Worm (Caenorhabditis elegans) whole organism, late embryonic: ENCODE measurements around the gene F13H10.6.
A peak's percentile ranks its signal among the peaks of the same experiment; 100 is the strongest.

Source experiments
- C08G9.2 ChIP-seq: sonication (generic microtip); optimal IDR thresholded peaks from 2 replicates; lab custom pipeline; 2016; ENCODE audit warnings: mild to moderate bottlenecking, missing genetic modification characterization, moderate library complexity, missing compliant biosample characterization
- Y22D7AL.16 ChIP-seq: sonication (generic microtip); optimal IDR thresholded peaks from 2 replicates; lab custom pipeline; 2016; ENCODE audit warnings: missing genetic modification characterization, missing compliant biosample characterization
- ahr-1 ChIP-seq: sonication (generic microtip); optimal IDR thresholded peaks from 2 replicates; lab custom pipeline; 2016; ENCODE audit warnings: missing genetic modification characterization, missing compliant biosample characterization
- ceh-14 ChIP-seq: sonication (generic microtip); optimal IDR thresholded peaks from 2 replicates; lab custom pipeline; 2016; ENCODE audit warnings: missing genotype, missing genetic modification characterization, missing compliant biosample characterization
- ceh-19 ChIP-seq: fragments of 200-800 bp; sonication (Bioruptor generic); optimal IDR thresholded peaks from 2 replicates; lab custom pipeline; 2018; ENCODE audit warnings: mild to moderate bottlenecking, missing genetic modification characterization, missing compliant biosample characterization
- ceh-2 ChIP-seq: sonication (generic microtip); optimal IDR thresholded peaks from 2 replicates; lab custom pipeline; 2016; ENCODE audit warnings: missing genotype, missing genetic modification characterization, missing compliant biosample characterization
- ceh-22 ChIP-seq: sonication (generic microtip); optimal IDR thresholded peaks from 2 replicates; lab custom pipeline; 2017; ENCODE audit warnings: missing biosample characterization, missing genetic modification characterization
- ceh-24 ChIP-seq: sonication (generic microtip); optimal IDR thresholded peaks from 2 replicates; lab custom pipeline; 2016; ENCODE audit warnings: mild to moderate bottlenecking, missing genetic modification characterization, missing compliant biosample characterization
- ceh-30 ChIP-seq: fragments of 150-350 bp; optimal IDR thresholded peaks from 2 replicates; lab custom pipeline; 2014; ENCODE audit warnings: missing biosample characterization, missing genetic modification characterization
- ceh-31 ChIP-seq: sonication (generic microtip); optimal IDR thresholded peaks from 2 replicates; lab custom pipeline; 2016; ENCODE audit warnings: missing genetic modification characterization, missing compliant biosample characterization
- ceh-48 ChIP-seq: sonication (generic microtip); optimal IDR thresholded peaks from 2 replicates; lab custom pipeline; 2016; ENCODE audit warnings: missing genetic modification characterization, inconsistent platforms, missing compliant biosample characterization
- ceh-6 ChIP-seq: fragments of 200-800 bp; sonication (Bioruptor generic); optimal IDR thresholded peaks from 2 replicates; lab custom pipeline; 2018; ENCODE audit warnings: mild to moderate bottlenecking, missing genetic modification characterization, missing compliant biosample characterization
- ceh-9 ChIP-seq: sonication (generic microtip); optimal IDR thresholded peaks from 2 replicates; lab custom pipeline; 2016; ENCODE audit warnings: mild to moderate bottlenecking, missing genetic modification characterization, inconsistent platforms, missing compliant biosample characterization
- che-1 ChIP-seq: sonication (generic microtip); optimal IDR thresholded peaks from 2 replicates; lab custom pipeline; 2016; ENCODE audit warnings: mild to moderate bottlenecking, missing genetic modification characterization, missing compliant biosample characterization
- dve-1 ChIP-seq: sonication (generic microtip); optimal IDR thresholded peaks from 2 replicates; lab custom pipeline; 2017; ENCODE audit warnings: antibody characterized with exemption, mild to moderate bottlenecking, missing genetic modification characterization, missing compliant biosample characterization
- elt-2 ChIP-seq: sonication (generic microtip); optimal IDR thresholded peaks from 2 replicates; lab custom pipeline; 2016; ENCODE audit warnings: missing genetic modification reagents, missing genetic modification characterization, missing compliant biosample characterization
- elt-4 ChIP-seq: sonication (generic microtip); optimal IDR thresholded peaks from 2 replicates; lab custom pipeline; 2016; ENCODE audit warnings: missing genetic modification characterization, missing compliant biosample characterization
- ets-4 ChIP-seq: sonication (generic microtip); optimal IDR thresholded peaks from 2 replicates; lab custom pipeline; 2016; ENCODE audit warnings: missing genetic modification characterization, missing compliant biosample characterization
- eyg-1 ChIP-seq: sonication (generic microtip); optimal IDR thresholded peaks from 2 replicates; lab custom pipeline; 2016; ENCODE audit warnings: missing genotype, missing genetic modification characterization, missing compliant biosample characterization
- fkh-10 ChIP-seq: fragments of 150-350 bp; optimal IDR thresholded peaks from 2 replicates; lab custom pipeline; 2014; ENCODE audit warnings: missing biosample characterization, missing genetic modification reagents, missing genetic modification characterization
- fkh-6 ChIP-seq: sonication (generic microtip); optimal IDR thresholded peaks from 2 replicates; lab custom pipeline; 2016; ENCODE audit warnings: missing genetic modification characterization, missing compliant biosample characterization
- hlh-13 ChIP-seq: fragments of 200-800 bp; sonication (Bioruptor generic); optimal IDR thresholded peaks from 2 replicates; lab custom pipeline; 2018; ENCODE audit warnings: mild to moderate bottlenecking, missing genetic modification characterization, missing compliant biosample characterization
- hlh-15 ChIP-seq: sonication (generic microtip); optimal IDR thresholded peaks from 2 replicates; lab custom pipeline; 2016; ENCODE audit warnings: missing genetic modification characterization, missing compliant biosample characterization
- hlh-30 ChIP-seq: sonication (generic microtip); optimal IDR thresholded peaks from 2 replicates; lab custom pipeline; 2017; ENCODE audit warnings: antibody characterized with exemption, missing genetic modification characterization, missing compliant biosample characterization; ENCODE audit not compliant: insufficient read depth
- hlh-6 ChIP-seq: sonication (generic microtip); optimal IDR thresholded peaks from 2 replicates; lab custom pipeline; 2016; ENCODE audit warnings: missing genotype, missing genetic modification characterization, missing compliant biosample characterization
- hlh-8 ChIP-seq: sonication (generic microtip); optimal IDR thresholded peaks from 2 replicates; lab custom pipeline; 2016; ENCODE audit warnings: missing genotype, missing genetic modification characterization, missing compliant biosample characterization
- lin-11 ChIP-seq: fragments of 200-800 bp; sonication (Bioruptor generic); optimal IDR thresholded peaks from 2 replicates; lab custom pipeline; 2018; ENCODE audit warnings: mild to moderate bottlenecking, missing genetic modification characterization, missing compliant biosample characterization
- odd-2 ChIP-seq: sonication (generic microtip); optimal IDR thresholded peaks from 2 replicates; lab custom pipeline; 2017; ENCODE audit warnings: antibody characterized with exemption, mild to moderate bottlenecking, missing genetic modification characterization, missing compliant biosample characterization
- pag-3 ChIP-seq: sonication (generic microtip); optimal IDR thresholded peaks from 2 replicates; lab custom pipeline; 2016; ENCODE audit warnings: missing compliant biosample characterization, missing genetic modification characterization, borderline replicate concordance
- pat-9 ChIP-seq: fragments of 200-800 bp; sonication (Bioruptor generic); optimal IDR thresholded peaks from 2 replicates; lab custom pipeline; 2018; ENCODE audit warnings: mild to moderate bottlenecking, missing genetic modification characterization, moderate library complexity, missing compliant biosample characterization
- pax-1 ChIP-seq: fragments of 150-350 bp; optimal IDR thresholded peaks from 2 replicates; lab custom pipeline; 2014; ENCODE audit warnings: missing biosample characterization, missing genetic modification characterization
- pha-2 ChIP-seq: sonication (generic microtip); optimal IDR thresholded peaks from 2 replicates; lab custom pipeline; 2017; ENCODE audit warnings: mild to moderate bottlenecking, missing genetic modification characterization, missing compliant biosample characterization
- pha-4 ChIP-seq: fragments of 150-350 bp; optimal IDR thresholded peaks from 2 replicates; lab custom pipeline; 2018; ENCODE audit warnings: missing biosample characterization, missing genetic modification reagents, missing genetic modification characterization
- pqm-1 ChIP-seq: sonication (generic microtip); optimal IDR thresholded peaks from 2 replicates; lab custom pipeline; 2016; ENCODE audit warnings: missing genetic modification characterization, missing compliant biosample characterization
- pros-1 ChIP-seq: fragments of 150-350 bp; optimal IDR thresholded peaks from 2 replicates; lab custom pipeline; 2014; ENCODE audit warnings: missing biosample characterization, missing genetic modification reagents, missing genetic modification characterization
- sdc-2 ChIP-seq: sonication (generic microtip); optimal IDR thresholded peaks from 2 replicates; lab custom pipeline; 2016; ENCODE audit warnings: missing genotype, missing genetic modification characterization, missing compliant biosample characterization
- sox-4 ChIP-seq: sonication (generic microtip); optimal IDR thresholded peaks from 2 replicates; lab custom pipeline; 2017; ENCODE audit warnings: mild to moderate bottlenecking, missing genetic modification characterization, inconsistent platforms, missing compliant biosample characterization
- tbx-2 ChIP-seq: sonication (generic microtip); optimal IDR thresholded peaks from 2 replicates; lab custom pipeline; 2016; ENCODE audit warnings: missing genetic modification characterization, missing compliant biosample characterization
- tbx-7 ChIP-seq: sonication (generic microtip); optimal IDR thresholded peaks from 2 replicates; lab custom pipeline; 2016; ENCODE audit warnings: missing genotype, missing genetic modification characterization, missing compliant biosample characterization
- ttx-3 ChIP-seq: sonication (generic microtip); optimal IDR thresholded peaks from 2 replicates; lab custom pipeline; 2016; ENCODE audit warnings: missing genetic modification reagents, missing genetic modification characterization, missing compliant biosample characterization
- unc-86 ChIP-seq: sonication (generic microtip); optimal IDR thresholded peaks from 2 replicates; lab custom pipeline; 2016; ENCODE audit warnings: missing genetic modification characterization, missing compliant biosample characterization
- zip-5 ChIP-seq: sonication (generic microtip); optimal IDR thresholded peaks from 2 replicates; lab custom pipeline; 2016; ENCODE audit warnings: missing genetic modification characterization, missing compliant biosample characterization
- ztf-16 ChIP-seq: sonication (generic microtip); optimal IDR thresholded peaks from 2 replicates; lab custom pipeline; 2017; ENCODE audit warnings: missing genetic modification characterization, missing compliant biosample characterization

F13H10.6 gene

DNA sequence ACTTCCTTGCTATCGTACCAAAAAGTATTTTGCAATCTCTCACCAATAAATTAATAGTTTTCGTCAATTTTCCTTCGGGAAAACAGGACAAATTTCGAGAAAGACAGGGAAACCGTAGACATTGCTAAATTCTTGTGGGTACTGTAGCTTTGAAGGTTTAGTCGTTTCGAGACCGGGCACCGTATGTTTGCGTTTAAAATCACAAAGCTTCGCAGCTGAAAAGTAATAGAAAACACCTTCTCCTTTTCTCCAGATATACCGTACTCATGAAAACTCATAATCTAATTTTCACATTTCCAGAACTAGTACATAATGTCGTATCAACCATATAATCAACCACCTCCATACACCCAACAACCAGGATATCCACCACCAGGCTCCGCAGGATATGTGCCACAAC, at the start of gene F13H10.6:
TSS of gene F13H10.6 (plus strand) at position 301 of the 400 bp plus-strand sequence.
- TF ChIP-seq ceh-6 (GFP tag; lab: Kevin White, UChicago) = no peak
- no peak for TF ChIP-seq pha-2 (tag; lab: Kevin White, UChicago)
- TF ChIP-seq ceh-30 (tag; lab: Kevin White, UChicago) = no peak
- no peak for TF ChIP-seq ahr-1 (tag; lab: Kevin White, UChicago)
- no peak for TF ChIP-seq hlh-13 (GFP tag; lab: Kevin White, UChicago)
- TF ChIP-seq Y22D7AL.16 = no peak
- TF ChIP-seq pha-4 (tag; lab: Kevin White, UChicago) = no peak
- TF ChIP-seq unc-86 = no peak
- no peak for TF ChIP-seq tbx-2 (tag; lab: Kevin White, UChicago)
- no peak for TF ChIP-seq sox-4 (tag; lab: Kevin White, UChicago)

DNA sequence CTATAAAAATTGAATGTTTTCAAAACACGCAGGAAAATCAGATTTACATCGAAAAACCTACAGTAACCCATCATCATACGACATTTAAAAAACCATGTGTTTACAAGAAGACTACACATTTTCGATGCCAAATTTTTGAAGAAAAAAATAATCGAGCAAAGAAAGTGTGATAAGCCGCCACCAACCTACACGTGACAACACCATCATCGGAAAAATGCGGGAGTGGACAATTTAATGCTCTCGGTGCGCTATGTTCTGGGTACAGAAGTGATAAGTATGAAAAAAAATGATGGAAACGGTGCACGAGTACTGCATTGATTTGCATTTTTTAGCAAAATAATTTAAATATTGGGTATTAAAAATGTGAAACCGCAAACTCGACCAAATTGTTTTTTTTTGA, 44.4 kb upstream of the F13H10.6 start:
- no peak for TF ChIP-seq che-1
- no peak for TF ChIP-seq unc-86
- TF ChIP-seq ceh-9 = no peak
- no peak for TF ChIP-seq ceh-48 (tag; lab: Kevin White, UChicago)
- TF ChIP-seq dve-1 (tag; lab: Kevin White, UChicago) = no peak
- no peak for TF ChIP-seq ceh-31 (tag; lab: Kevin White, UChicago)
- TF ChIP-seq pag-3 (tag; lab: Kevin White, UChicago) = no peak
- TF ChIP-seq pax-1 (tag; lab: Kevin White, UChicago) = no peak
- TF ChIP-seq pat-9 (tag; lab: Kevin White, UChicago) = no peak
- TF ChIP-seq fkh-6 (tag; lab: Kevin White, UChicago) = no peak
- TF ChIP-seq fkh-10 (GFP tag; lab: Kevin White, UChicago) = no peak
- TF ChIP-seq sdc-2 = no peak
- no peak for TF ChIP-seq ceh-14 (tag; lab: Kevin White, UChicago)
- TF ChIP-seq odd-2 (tag; lab: Kevin White, UChicago) = no peak
- TF ChIP-seq pros-1 (tag; lab: Kevin White, UChicago) = no peak
- TF ChIP-seq ets-4 (tag; lab: Kevin White, UChicago) = no peak
- TF ChIP-seq pqm-1 = no peak

DNA sequence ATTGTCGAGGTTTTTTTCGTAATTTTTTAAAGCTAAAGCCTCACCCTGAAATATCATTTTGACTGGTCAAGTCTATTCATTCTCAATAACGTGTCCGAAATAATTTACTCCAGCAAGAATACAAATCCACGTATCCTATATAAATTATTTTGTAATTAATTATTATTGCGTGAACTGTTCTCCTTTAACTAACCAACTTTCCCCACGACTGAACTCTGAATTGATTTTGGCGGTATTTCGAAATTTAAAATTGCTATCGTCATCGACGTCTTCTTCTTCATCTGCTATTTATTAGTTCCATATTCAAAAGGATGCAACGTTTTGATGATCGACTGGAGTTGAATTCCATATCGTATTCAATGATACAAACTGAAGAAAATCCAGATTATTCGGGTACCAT, 42.7 kb upstream of the F13H10.6 start, which contains the start of the genes aqp-3 and Y69E1A.8:
TSS of gene aqp-3 (minus strand) at position 101 of the 400 bp plus-strand sequence.
TSS of gene Y69E1A.8 (plus strand) at position 246 of the 400 bp plus-strand sequence.
- no peak for TF ChIP-seq hlh-6 (tag; lab: Kevin White, UChicago)
- TF ChIP-seq zip-5 (tag; lab: Kevin White, UChicago) = no peak

DNA sequence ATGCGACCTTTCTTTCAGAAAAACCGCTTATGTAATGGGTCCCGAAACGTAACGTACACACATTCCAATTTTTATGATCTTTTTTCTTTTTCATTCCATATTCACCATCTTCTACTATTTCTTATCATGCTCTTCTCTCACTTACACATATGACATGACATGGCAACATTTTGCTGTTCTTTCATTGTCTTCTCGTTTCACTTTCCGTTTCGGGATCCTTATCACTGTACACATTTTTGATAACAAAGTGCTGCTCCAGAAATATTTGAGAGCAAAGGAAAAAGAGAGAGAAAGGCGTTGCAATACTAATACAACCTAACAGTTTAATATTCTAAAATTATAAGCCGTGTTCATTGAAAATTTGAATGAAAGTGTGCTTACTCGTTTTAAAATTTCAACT, 38.8 kb upstream of the F13H10.6 start:
- TF ChIP-seq elt-2 = peak; percentile 82
- no peak for TF ChIP-seq elt-4 (tag; lab: Kevin White, UChicago)

- TF ChIP-seq ceh-2 (tag; lab: Kevin White, UChicago) (no peak), eyg-1 (tag; lab: Kevin White, UChicago) (no peak), ztf-16 (tag; lab: Kevin White, UChicago) (no peak), ceh-9 (no peak), ceh-24 (tag; lab: Kevin White, UChicago) (no peak), hlh-13 (GFP tag; lab: Kevin White, UChicago) (no peak), hlh-30 (tag; lab: Kevin White, UChicago) (no peak), hlh-8 (tag; lab: Kevin White, UChicago) (no peak), ahr-1 (tag; lab: Kevin White, UChicago) (no peak), ceh-19 (GFP tag; lab: Kevin White, UChicago) (no peak), ceh-22 (tag; lab: Kevin White, UChicago) (no peak), hlh-15 (tag; lab: Kevin White, UChicago) (no peak), pax-1 (tag; lab: Kevin White, UChicago) (no peak), ttx-3 (tag; lab: Kevin White, UChicago) (no peak), pag-3 (tag; lab: Kevin White, UChicago) (no peak), C08G9.2 (no peak), zip-5 (tag; lab: Kevin White, UChicago) (no peak), ets-4 (tag; lab: Kevin White, UChicago) (no peak), tbx-7 (tag; lab: Kevin White, UChicago) (no peak), lin-11 (tag; lab: Kevin White, UChicago) (no peak)
These were observed 38.3 kb upstream of the F13H10.6 start for ce11 chrIV:10970767-10971166.
